Worm (Caenorhabditis elegans) whole organism, midembryonic: Measurements from ENCODE around the gene F11A5.17.

ENCODE experiments used
- T22C8.4 ChIP-seq: fragments of 200-800 bp; sonication (Bioruptor generic); IDR thresholded peaks from 2 replicates; pipeline ENCODE4 v1.3.6; 2022; ENCODE audit warnings: missing genetic modification characterization, missing compliant biosample characterization
- cog-1 ChIP-seq: sonication (generic microtip); optimal IDR thresholded peaks from 2 replicates; lab custom pipeline; 2016; ENCODE audit warnings: missing genetic modification characterization, missing compliant biosample characterization
- flt-1 ChIP-seq: fragments of 200-800 bp; sonication (Bioruptor generic); IDR thresholded peaks from 2 replicates; pipeline ENCODE4 v1.3.6; 2022; ENCODE audit warnings: missing genetic modification characterization, missing compliant biosample characterization
- klf-2 ChIP-seq: fragments of 200-800 bp; sonication (Bioruptor generic); conservative IDR thresholded peaks from 2 replicates; pipeline ENCODE4 v1.3.6; 2022; ENCODE audit warnings: missing genetic modification reagents, missing genetic modification characterization, missing compliant biosample characterization
- med-1 ChIP-seq: sonication (generic microtip); optimal IDR thresholded peaks from 2 replicates; lab custom pipeline; 2017; ENCODE audit warnings: missing genetic modification characterization, mild to moderate bottlenecking, missing compliant biosample characterization, antibody characterized with exemption, missing genetic modification reagents; ENCODE audit not compliant: insufficient read depth
- ref-1 ChIP-seq: fragments of 200-800 bp; sonication (Bioruptor generic); conservative IDR thresholded peaks from 2 replicates; pipeline ENCODE4 v1.3.6; 2022; ENCODE audit warnings: missing genetic modification reagents, missing genetic modification characterization, missing compliant biosample characterization
- tab-1 ChIP-seq: fragments of 200-800 bp; sonication (Bioruptor generic); IDR thresholded peaks from 2 replicates; pipeline ENCODE4 v1.3.6; 2022; ENCODE audit warnings: missing genetic modification characterization, missing compliant biosample characterization
- ztf-23 ChIP-seq: fragments of 200-800 bp; sonication (Bioruptor generic); IDR thresholded peaks from 2 replicates; pipeline ENCODE4 v1.3.6; 2022; ENCODE audit warnings: missing genetic modification reagents, missing genetic modification characterization, missing compliant biosample characterization
- ztf-29 ChIP-seq: fragments of 200-800 bp; sonication (Bioruptor generic); IDR thresholded peaks from 2 replicates; pipeline ENCODE4 v1.3.6; 2022; ENCODE audit warnings: missing genetic modification reagents, missing genetic modification characterization, missing compliant biosample characterization

F11A5.17 gene

ce11 chrV:16232180-16232579 lies 30.4 kb downstream of the F11A5.17 start, which contains the start of gene gst-22:
Gene gst-22 (minus strand): TSS chrV:16232282.
- no peak for TF ChIP-seq T22C8.4
- TF ChIP-seq ref-1 (GFP tag; lab: Robert Waterston, UW), result no peak
- TF ChIP-seq tab-1 (GFP tag; lab: Robert Waterston, UW), result no peak
- TF ChIP-seq med-1 (GFP tag; lab: Kevin White, UChicago), result no peak
- no peak for TF ChIP-seq flt-1 (GFP tag; lab: Robert Waterston, UW)
- TF ChIP-seq ztf-23, result no peak
- no peak for TF ChIP-seq klf-2 (GFP tag; lab: Robert Waterston, UW)
- TF ChIP-seq cog-1 (tag; lab: Kevin White, UChicago), result no peak
- no peak for TF ChIP-seq ztf-29 (GFP tag; lab: Robert Waterston, UW)

DNA sequence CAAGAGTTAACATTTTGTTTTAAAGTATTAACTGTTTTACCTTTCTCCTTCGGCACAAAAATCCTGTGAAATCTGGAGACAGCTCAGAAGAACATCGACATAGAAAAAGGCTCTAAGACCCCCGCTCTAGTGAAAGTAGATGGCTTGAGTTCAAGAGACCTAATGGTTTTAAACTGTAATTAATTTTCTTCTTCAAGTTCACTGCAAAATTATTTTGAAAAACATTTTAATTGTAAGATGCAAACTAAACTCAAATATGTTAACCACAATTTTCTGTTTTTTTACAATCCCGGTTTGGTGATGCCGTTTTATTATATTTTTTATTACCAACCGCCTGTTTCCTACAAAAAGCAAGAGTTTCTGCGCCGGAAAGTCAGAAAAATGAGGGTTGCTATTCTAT lies 31.8 kb downstream of the F11A5.17 start, which contains the start of gene clec-233:
TSS of gene clec-233 (plus strand) at position 301 of the 400 bp plus-strand sequence.
- TF ChIP-seq flt-1 (GFP tag; lab: Robert Waterston, UW) (no peak), cog-1 (tag; lab: Kevin White, UChicago) (no peak), tab-1 (GFP tag; lab: Robert Waterston, UW) (no peak), med-1 (GFP tag; lab: Kevin White, UChicago) (no peak), ref-1 (GFP tag; lab: Robert Waterston, UW) (no peak), klf-2 (GFP tag; lab: Robert Waterston, UW) (no peak), T22C8.4 (no peak), ztf-23 (no peak), ztf-29 (GFP tag; lab: Robert Waterston, UW) (no peak)

DNA sequence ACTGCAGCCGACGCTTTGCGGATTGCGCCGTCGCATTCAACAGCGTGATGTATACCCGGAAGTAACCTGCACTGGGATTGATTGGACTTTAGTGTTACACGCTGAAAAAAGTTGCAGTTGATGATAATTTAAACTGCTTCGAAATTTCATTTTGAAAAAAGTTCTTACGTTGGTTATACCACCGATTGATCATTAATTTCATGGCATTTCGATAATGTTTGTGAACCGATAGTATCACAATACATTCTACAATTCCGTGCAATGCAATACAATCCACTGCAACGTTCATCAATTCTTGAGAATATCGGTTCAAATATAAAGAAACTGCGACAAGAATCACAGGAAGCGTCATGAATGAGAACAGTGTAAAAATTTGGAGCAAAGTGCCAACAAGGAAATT lies 33.3 kb downstream of the F11A5.17 start, which contains the start of gene F21H7.3:
TSS of gene F21H7.3 (minus strand) at position 101 of the 400 bp plus-strand sequence.
- TF ChIP-seq cog-1 (tag; lab: Kevin White, UChicago) (no peak), klf-2 (GFP tag; lab: Robert Waterston, UW) (no peak), ztf-23 (no peak), ztf-29 (GFP tag; lab: Robert Waterston, UW) (no peak), ref-1 (GFP tag; lab: Robert Waterston, UW) (no peak), T22C8.4 (no peak), tab-1 (GFP tag; lab: Robert Waterston, UW) (no peak), med-1 (GFP tag; lab: Kevin White, UChicago) (no peak), flt-1 (GFP tag; lab: Robert Waterston, UW) (no peak)

- TF ChIP-seq cog-1 (tag; lab: Kevin White, UChicago) (no peak), ztf-23 (no peak), tab-1 (GFP tag; lab: Robert Waterston, UW) (no peak), T22C8.4 (no peak), med-1 (GFP tag; lab: Kevin White, UChicago) (no peak), flt-1 (GFP tag; lab: Robert Waterston, UW) (no peak), ref-1 (GFP tag; lab: Robert Waterston, UW) (no peak), klf-2 (GFP tag; lab: Robert Waterston, UW) (no peak), ztf-29 (GFP tag; lab: Robert Waterston, UW) (no peak)
Measured at ce11 chrV:16235647-16236046, 33.8 kb downstream of the F11A5.17 start, which contains the start of gene srh-98. Gene srh-98 (minus strand): TSS chrV:16235747.

DNA sequence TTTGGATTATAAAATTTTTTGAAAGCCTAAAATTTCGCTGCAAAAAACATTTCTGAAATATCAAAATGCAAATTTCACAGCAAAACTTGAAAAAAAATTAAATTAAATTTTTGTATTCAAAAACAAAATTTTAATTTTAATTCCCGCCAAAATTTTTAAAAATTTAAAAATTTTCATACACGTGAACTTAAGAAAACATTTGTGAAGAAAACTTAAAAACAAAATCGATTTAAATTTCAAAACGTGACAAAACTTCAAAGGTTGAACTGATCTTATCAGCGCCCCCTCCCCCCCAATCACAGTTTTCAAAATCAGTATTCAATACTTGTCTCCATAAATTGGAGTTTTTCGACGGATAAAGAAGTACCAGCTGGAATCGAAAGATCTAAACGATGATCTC lies 35.4 kb downstream of the F11A5.17 start, which contains the start of gene F21H7.5:
TSS of gene F21H7.5 (plus strand) at position 301 of the 400 bp plus-strand sequence.
- no peak for TF ChIP-seq ztf-23

DNA sequence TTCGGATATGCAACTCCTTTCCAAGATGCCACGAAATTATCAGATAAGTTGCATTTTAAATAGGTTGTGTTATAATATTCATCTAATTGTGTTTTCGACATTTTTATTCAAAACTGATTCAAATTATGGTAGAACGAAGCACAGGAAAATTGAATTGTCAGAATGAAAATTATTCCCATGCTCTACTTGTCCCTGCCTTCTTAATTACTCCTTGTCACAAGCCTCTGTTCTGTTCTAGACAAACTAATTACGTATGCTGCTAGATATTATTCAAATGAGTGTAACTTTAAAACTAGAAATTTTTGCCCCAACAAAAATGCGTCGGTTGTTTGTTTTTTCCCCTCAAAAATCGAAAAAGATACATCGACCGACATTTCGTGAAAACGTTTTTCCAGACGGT lies 42.2 kb downstream of the F11A5.17 start, which contains the start of gene srh-104:
TSS of gene srh-104 (minus strand) at position 101 of the 400 bp plus-strand sequence.
- TF ChIP-seq ref-1 (GFP tag; lab: Robert Waterston, UW), result no peak
- TF ChIP-seq med-1 (GFP tag; lab: Kevin White, UChicago), result no peak

- TF ChIP-seq ztf-29 (GFP tag; lab: Robert Waterston, UW) (no peak), ztf-23 (no peak), tab-1 (GFP tag; lab: Robert Waterston, UW) (no peak), T22C8.4 (no peak), med-1 (GFP tag; lab: Kevin White, UChicago) (no peak), ref-1 (GFP tag; lab: Robert Waterston, UW) (no peak), flt-1 (GFP tag; lab: Robert Waterston, UW) (no peak), klf-2 (GFP tag; lab: Robert Waterston, UW) (no peak), cog-1 (tag; lab: Kevin White, UChicago) (no peak)
Measured at ce11 chrV:16246579-16246978, 44.7 kb downstream of the F11A5.17 start, which contains the start of gene srh-95. Gene srh-95 (plus strand): TSS chrV:16246879.

DNA sequence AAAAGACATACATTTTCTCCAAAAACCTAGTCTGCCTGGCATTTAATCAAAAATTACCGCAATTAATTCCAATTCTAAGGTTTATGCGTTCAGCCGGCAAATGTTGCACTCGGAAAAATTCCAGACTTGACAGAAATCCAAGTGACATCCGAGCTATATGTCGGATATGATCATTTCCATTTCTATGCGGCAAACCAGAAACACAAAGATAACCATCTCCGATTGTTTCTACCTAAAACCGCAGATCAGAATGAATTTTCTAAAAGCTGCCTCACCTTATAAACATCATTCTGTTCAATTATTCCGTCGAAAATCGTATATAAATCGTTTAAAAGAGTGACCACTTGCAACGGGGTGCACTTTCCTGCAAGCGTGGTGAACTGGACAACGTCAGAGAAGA lies 47.3 kb downstream of the F11A5.17 start:
- no peak for TF ChIP-seq cog-1 (tag; lab: Kevin White, UChicago)
- TF ChIP-seq tab-1 (GFP tag; lab: Robert Waterston, UW), result no peak
- TF ChIP-seq klf-2 (GFP tag; lab: Robert Waterston, UW), result no peak
- TF ChIP-seq ref-1 (GFP tag; lab: Robert Waterston, UW), result no peak
- no peak for TF ChIP-seq T22C8.4
- no peak for TF ChIP-seq med-1 (GFP tag; lab: Kevin White, UChicago)
- no peak for TF ChIP-seq flt-1 (GFP tag; lab: Robert Waterston, UW)
- no peak for TF ChIP-seq ztf-23
- no peak for TF ChIP-seq ztf-29 (GFP tag; lab: Robert Waterston, UW)
